Worm (Caenorhabditis elegans): ENCODE results near the gene lin-48.

ce11 chrIII:3709030-3709429 is 36.2 kb upstream of the lin-48 start, which contains the start of gene alkb-8:
- TF ChIP-seq T22C8.4 (GFP tag; IDR thresholded peaks at IDR 0.05), result no peak
- TF ChIP-seq flt-1 (GFP tag; IDR thresholded peaks at IDR 0.05), result no peak
- TF ChIP-seq ztf-29 (GFP tag; IDR thresholded peaks at IDR 0.05), result no peak

Data from whole organism, midembryonic.